Fruit fly (Drosophila melanogaster): Measurements from ENCODE around the gene CG13084.

- TF ChIP-seq Hr83 (GFP tag; optimal IDR thresholded peaks at IDR 0.05; ENCODE audit: poor library complexity, severe bottlenecking): no peak
- TF ChIP-seq lola (GFP tag; optimal IDR thresholded peaks at IDR 0.05): no peak
- no peak for TF ChIP-seq usp (GFP tag; optimal IDR thresholded peaks at IDR 0.05)
- TF ChIP-seq CrebA (GFP tag; optimal IDR thresholded peaks at IDR 0.05; ENCODE audit: borderline replicate concordance): no peak
- no peak for TF ChIP-seq HLH106 (tag; optimal IDR thresholded peaks at IDR 0.05)
- no peak for TF ChIP-seq h (GFP tag; optimal IDR thresholded peaks at IDR 0.05)
- TF ChIP-seq OdsH (GFP tag; optimal IDR thresholded peaks at IDR 0.05): no peak
- no peak for TF ChIP-seq Dif (GFP tag; optimal IDR thresholded peaks at IDR 0.05; ENCODE audit: partially characterized antibody)
- TF ChIP-seq br (GFP tag; optimal IDR thresholded peaks at IDR 0.05): no peak
Observed at dm6 chr2L:19442627-19443026, 42.1 kb upstream of the CG13084 start, which contains the start of gene CG10237.
